Worm (Caenorhabditis elegans): Measurements from ENCODE around the gene M163.7.

Gene M163.7

ce11 chrX:14477338-14477737 is 12.7 kb downstream of the M163.7 start (continued):
- TF ChIP-seq nhr-102 (tag; optimal IDR thresholded peaks at IDR 0.05) (peak; percentile 14), daf-19 (GFP tag; conservative IDR thresholded peaks at IDR 0.05) (no peak), mxl-2 (GFP tag; conservative IDR thresholded peaks at IDR 0.05) (no peak), ZK337.2 (GFP tag; IDR thresholded peaks at IDR 0.05) (no peak), lin-15B (tag; optimal IDR thresholded peaks at IDR 0.05) (no peak), nhr-77 (tag; optimal IDR thresholded peaks at IDR 0.05) (no peak), daf-12 (tag; optimal IDR thresholded peaks at IDR 0.05) (no peak), Y75B8A.6 (GFP tag; IDR thresholded peaks at IDR 0.05) (no peak), F44E2.7 (GFP tag; IDR thresholded peaks at IDR 0.05) (no peak), Y48G9A.11 (GFP tag; IDR thresholded peaks at IDR 0.05) (no peak), F10B5.3 (tag; optimal IDR thresholded peaks at IDR 0.05) (no peak), ceh-28 (tag; optimal IDR thresholded peaks at IDR 0.05) (no peak), jun-1 (tag; optimal IDR thresholded peaks at IDR 0.05) (no peak), ztf-7 (tag; optimal IDR thresholded peaks at IDR 0.05) (no peak), madf-5 (GFP tag; IDR thresholded peaks at IDR 0.05) (no peak), nhr-111 (GFP tag; optimal IDR thresholded peaks at IDR 0.05) (no peak), dmd-6 (GFP tag; IDR thresholded peaks at IDR 0.05) (peak; percentile 30), F37D6.2 (tag; optimal IDR thresholded peaks at IDR 0.05) (no peak), dmd-9 (GFP tag; IDR thresholded peaks at IDR 0.05) (no peak), zip-11 (GFP tag; IDR thresholded peaks at IDR 0.05) (no peak), nhr-25 (tag; optimal IDR thresholded peaks at IDR 0.05; ENCODE audit: borderline replicate concordance, insufficient read depth) (no peak), nhr-11 (tag; optimal IDR thresholded peaks at IDR 0.05) (no peak), daf-16 (GFP tag; optimal IDR thresholded peaks at IDR 0.05) (no peak), daf-16 (tag; optimal IDR thresholded peaks at IDR 0.05) (peak; percentile 30), madf-9 (GFP tag; conservative IDR thresholded peaks at IDR 0.05) (no peak), nhr-6 (tag; optimal IDR thresholded peaks at IDR 0.05) (no peak), ctbp-1 (GFP tag; IDR thresholded peaks at IDR 0.05) (no peak), zag-1 (tag; optimal IDR thresholded peaks at IDR 0.05) (no peak), dve-1 (tag; optimal IDR thresholded peaks at IDR 0.05; ENCODE audit: insufficient read depth) (peak; percentile 27), unc-62 (GFP tag; optimal IDR thresholded peaks at IDR 0.05 in 1 of 2) (no peak), unc-62 (tag; optimal IDR thresholded peaks at IDR 0.05) (no peak), unc-130 (GFP tag; optimal IDR thresholded peaks at IDR 0.05) (no peak), dpl-1 (GFP tag; optimal IDR thresholded peaks at IDR 0.05) (no peak), lin-39 (tag; optimal IDR thresholded peaks at IDR 0.05) (no peak), gei-8 (GFP tag; optimal IDR thresholded peaks at IDR 0.05) (no peak), pqm-1 (tag; optimal IDR thresholded peaks at IDR 0.05) (no peak), attf-4 (tag; optimal IDR thresholded peaks at IDR 0.05) (no peak), snpc-1.2 (GFP tag; IDR thresholded peaks at IDR 0.05) (no peak), hlh-30 (tag; optimal IDR thresholded peaks at IDR 0.05; ENCODE audit: insufficient read depth) (no peak), unc-39 (tag; optimal IDR thresholded peaks at IDR 0.05) (no peak), nhr-237 (tag; optimal IDR thresholded peaks at IDR 0.05) (no peak), ces-1 (GFP tag; optimal IDR thresholded peaks at IDR 0.05) (no peak), mdt-29 (GFP tag; IDR thresholded peaks at IDR 0.05) (peak; percentile 57; the same call in 1 of the 2 replicates), tag-97 (GFP tag; IDR thresholded peaks at IDR 0.05) (no peak), snpc-4 (tag; optimal IDR thresholded peaks at IDR 0.05) (peak; percentile 76), fkh-10 (GFP tag; optimal IDR thresholded peaks at IDR 0.05) (no peak), T20F7.1 (GFP tag; optimal IDR thresholded peaks at IDR 0.05) (no peak), T26A8.4 (GFP tag; IDR thresholded peaks at IDR 0.05) (no peak; the same call in 1 of the 2 replicates), lir-3 (tag; optimal IDR thresholded peaks at IDR 0.05) (no peak), vab-7 (GFP tag; IDR thresholded peaks at IDR 0.05) (no peak), F49E8.2 (tag; optimal IDR thresholded peaks at IDR 0.05; ENCODE audit: borderline replicate concordance) (no peak), skn-1 (tag; optimal IDR thresholded peaks at IDR 0.05) (no peak), rbr-2 (tag; optimal IDR thresholded peaks at IDR 0.05) (no peak), nhr-76 (tag; optimal IDR thresholded peaks at IDR 0.05) (no peak)

Measured in whole organism, L4 larva.